Fruit fly (Drosophila melanogaster): Measurements from ENCODE around the gene subdued.

DNA sequence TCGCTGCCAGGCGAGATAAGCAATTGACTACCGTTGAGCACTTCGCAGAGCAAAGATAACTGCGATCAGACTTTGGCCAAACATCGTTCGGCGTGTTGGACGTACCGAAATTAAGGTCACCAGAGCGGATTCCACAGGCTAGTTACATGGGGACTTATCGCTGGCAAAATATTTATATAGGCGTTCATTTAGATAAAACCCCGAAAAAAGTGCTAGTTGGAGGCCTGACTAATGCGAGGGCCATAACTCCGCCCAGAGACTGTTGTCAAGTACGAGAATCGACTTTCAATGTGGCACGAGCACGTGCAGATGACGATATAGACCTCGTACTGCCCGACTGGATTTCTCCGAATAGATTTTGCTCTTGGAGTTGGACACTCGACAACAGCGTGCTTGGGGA is 22.6 kb downstream of the subdued start:
- TF ChIP-seq h (optimal IDR thresholded peaks at IDR 0.05) (no peak), ato (GFP tag; IDR thresholded peaks at IDR 0.05; ENCODE audit: partially characterized antibody) (no peak), Atf3 (GFP tag; optimal IDR thresholded peaks at IDR 0.05) (no peak)

All from whole organism, embryonic.